Worm (Caenorhabditis elegans) whole organism, late embryonic: Measurements from ENCODE around the gene F53E2.2.

Experiments
- K09A11.1 ChIP-seq: sonication (generic microtip); optimal IDR thresholded peaks from 2 replicates; lab custom pipeline; 2017; ENCODE audit warnings: antibody characterized with exemption, mild to moderate bottlenecking, missing genetic modification characterization, missing compliant biosample characterization; ENCODE audit not compliant: insufficient read depth
- T23F11.4 ChIP-seq: fragments of 200-800 bp; sonication (Bioruptor generic); optimal IDR thresholded peaks from 2 replicates; lab custom pipeline; 2018; ENCODE audit warnings: mild to moderate bottlenecking, missing genetic modification characterization, missing compliant biosample characterization
- ahr-1 ChIP-seq: sonication (generic microtip); optimal IDR thresholded peaks from 2 replicates; lab custom pipeline; 2016; ENCODE audit warnings: missing genetic modification characterization, missing compliant biosample characterization
- ama-1 ChIP-seq: fragments of 150-350 bp; optimal IDR thresholded peaks from 2 replicates; lab custom pipeline; 2014
- ceh-18 ChIP-seq: sonication (generic microtip); optimal IDR thresholded peaks from 2 replicates; lab custom pipeline; 2016; ENCODE audit warnings: missing genetic modification characterization, missing compliant biosample characterization
- ceh-24 ChIP-seq: sonication (generic microtip); optimal IDR thresholded peaks from 2 replicates; lab custom pipeline; 2016; ENCODE audit warnings: mild to moderate bottlenecking, missing genetic modification characterization, missing compliant biosample characterization
- ceh-31 ChIP-seq: sonication (generic microtip); optimal IDR thresholded peaks from 2 replicates; lab custom pipeline; 2016; ENCODE audit warnings: missing genetic modification characterization, missing compliant biosample characterization
- ceh-34 ChIP-seq: sonication (generic microtip); optimal IDR thresholded peaks from 2 replicates; lab custom pipeline; 2016; ENCODE audit warnings: mild to moderate bottlenecking, missing genetic modification characterization, missing compliant biosample characterization
- dve-1 ChIP-seq: sonication (generic microtip); optimal IDR thresholded peaks from 2 replicates; lab custom pipeline; 2017; ENCODE audit warnings: antibody characterized with exemption, mild to moderate bottlenecking, missing genetic modification characterization, missing compliant biosample characterization
- elt-2 ChIP-seq: sonication (generic microtip); optimal IDR thresholded peaks from 2 replicates; lab custom pipeline; 2016; ENCODE audit warnings: missing genetic modification reagents, missing genetic modification characterization, missing compliant biosample characterization
- ets-4 ChIP-seq: sonication (generic microtip); optimal IDR thresholded peaks from 2 replicates; lab custom pipeline; 2016; ENCODE audit warnings: missing genetic modification characterization, missing compliant biosample characterization
- fkh-10 ChIP-seq: fragments of 150-350 bp; optimal IDR thresholded peaks from 2 replicates; lab custom pipeline; 2014; ENCODE audit warnings: missing biosample characterization, missing genetic modification reagents, missing genetic modification characterization
- fkh-6 ChIP-seq: sonication (generic microtip); optimal IDR thresholded peaks from 2 replicates; lab custom pipeline; 2016; ENCODE audit warnings: missing genetic modification characterization, missing compliant biosample characterization
- gmeb-2 ChIP-seq: sonication (generic microtip); optimal IDR thresholded peaks from 2 replicates; lab custom pipeline; 2016; ENCODE audit warnings: missing genetic modification characterization, inconsistent platforms, missing compliant biosample characterization
- hlh-8 ChIP-seq: sonication (generic microtip); optimal IDR thresholded peaks from 2 replicates; lab custom pipeline; 2016; ENCODE audit warnings: missing genotype, missing genetic modification characterization, missing compliant biosample characterization
- lim-6 ChIP-seq: sonication (generic microtip); optimal IDR thresholded peaks from 2 replicates; lab custom pipeline; 2016; ENCODE audit warnings: missing genetic modification characterization, missing compliant biosample characterization
- lin-11 ChIP-seq: fragments of 200-800 bp; sonication (Bioruptor generic); optimal IDR thresholded peaks from 2 replicates; lab custom pipeline; 2018; ENCODE audit warnings: mild to moderate bottlenecking, missing genetic modification characterization, missing compliant biosample characterization
- mec-3 ChIP-seq: sonication (generic microtip); optimal IDR thresholded peaks from 2 replicates; lab custom pipeline; 2016; ENCODE audit warnings: borderline replicate concordance, missing genetic modification characterization, missing compliant biosample characterization
- nfya-1 ChIP-seq: sonication (generic microtip); optimal IDR thresholded peaks from 2 replicates; lab custom pipeline; 2017; ENCODE audit warnings: missing genetic modification characterization, mild to moderate bottlenecking, missing compliant biosample characterization, antibody characterized with exemption, moderate library complexity
- nhr-232 ChIP-seq: sonication (generic microtip); optimal IDR thresholded peaks from 2 replicates; lab custom pipeline; 2016; ENCODE audit warnings: missing genetic modification characterization, missing compliant biosample characterization
- npax-4 ChIP-seq: sonication (generic microtip); optimal IDR thresholded peaks from 2 replicates; lab custom pipeline; 2016; ENCODE audit warnings: missing genetic modification characterization, missing compliant biosample characterization
- odd-2 ChIP-seq: sonication (generic microtip); optimal IDR thresholded peaks from 2 replicates; lab custom pipeline; 2017; ENCODE audit warnings: antibody characterized with exemption, mild to moderate bottlenecking, missing genetic modification characterization, missing compliant biosample characterization
- pat-9 ChIP-seq: fragments of 200-800 bp; sonication (Bioruptor generic); optimal IDR thresholded peaks from 2 replicates; lab custom pipeline; 2018; ENCODE audit warnings: mild to moderate bottlenecking, missing genetic modification characterization, moderate library complexity, missing compliant biosample characterization
- pax-1 ChIP-seq: fragments of 150-350 bp; optimal IDR thresholded peaks from 2 replicates; lab custom pipeline; 2014; ENCODE audit warnings: missing biosample characterization, missing genetic modification characterization
- pqm-1 ChIP-seq: sonication (generic microtip); optimal IDR thresholded peaks from 2 replicates; lab custom pipeline; 2016; ENCODE audit warnings: missing genetic modification characterization, missing compliant biosample characterization
- sdc-2 ChIP-seq: sonication (generic microtip); optimal IDR thresholded peaks from 2 replicates; lab custom pipeline; 2016; ENCODE audit warnings: missing genotype, missing genetic modification characterization, missing compliant biosample characterization
- tbx-7 ChIP-seq: sonication (generic microtip); optimal IDR thresholded peaks from 2 replicates; lab custom pipeline; 2016; ENCODE audit warnings: missing genotype, missing genetic modification characterization, missing compliant biosample characterization
- ttx-3 ChIP-seq: sonication (generic microtip); optimal IDR thresholded peaks from 2 replicates; lab custom pipeline; 2016; ENCODE audit warnings: missing genetic modification reagents, missing genetic modification characterization, missing compliant biosample characterization
- unc-55 ChIP-seq: sonication (generic microtip); optimal IDR thresholded peaks from 2 replicates; lab custom pipeline; 2017; ENCODE audit warnings: missing biosample characterization, missing genetic modification reagents, missing genetic modification characterization
- unc-86 ChIP-seq: sonication (generic microtip); optimal IDR thresholded peaks from 2 replicates; lab custom pipeline; 2016; ENCODE audit warnings: missing genetic modification characterization, missing compliant biosample characterization
- ztf-16 ChIP-seq: sonication (generic microtip); optimal IDR thresholded peaks from 2 replicates; lab custom pipeline; 2017; ENCODE audit warnings: missing genetic modification characterization, missing compliant biosample characterization

Gene F53E2.2

ce11 chrV:1432500-1433418, 42.1 kb upstream of the F53E2.2 start:
- TF ChIP-seq elt-2 (tag; lab: Kevin White, UChicago) = peak; percentile 75
- no peak for TF ChIP-seq npax-4
- TF ChIP-seq ceh-31 (tag; lab: Kevin White, UChicago) = no peak
- TF ChIP-seq, all 69 proteins: peak for 1

DNA sequence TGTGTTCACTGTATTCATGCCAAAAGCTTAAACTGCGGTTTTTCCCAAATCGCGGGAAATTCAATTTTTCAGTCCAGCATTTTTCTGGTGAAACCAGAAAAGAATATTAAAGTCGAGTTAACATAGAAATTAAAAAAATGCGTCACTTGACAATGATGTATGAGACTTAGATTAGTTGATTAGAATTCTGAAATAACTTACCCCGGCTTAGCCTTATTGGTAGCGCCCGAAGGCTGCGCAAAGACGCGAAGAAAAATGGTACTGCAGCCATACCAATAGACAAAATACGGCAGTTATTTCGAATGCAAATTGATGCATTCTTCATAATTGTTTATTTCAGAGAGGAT, 41.5 kb upstream of the F53E2.2 start:
- TF ChIP-seq nhr-232 (no peak), ama-1 (no peak), sdc-2 (no peak), fkh-10 (GFP tag; lab: Kevin White, UChicago) (no peak), pqm-1 (tag; lab: Kevin White, UChicago) (no peak)
- TF ChIP-seq, all 69 proteins: peak for 0

DNA sequence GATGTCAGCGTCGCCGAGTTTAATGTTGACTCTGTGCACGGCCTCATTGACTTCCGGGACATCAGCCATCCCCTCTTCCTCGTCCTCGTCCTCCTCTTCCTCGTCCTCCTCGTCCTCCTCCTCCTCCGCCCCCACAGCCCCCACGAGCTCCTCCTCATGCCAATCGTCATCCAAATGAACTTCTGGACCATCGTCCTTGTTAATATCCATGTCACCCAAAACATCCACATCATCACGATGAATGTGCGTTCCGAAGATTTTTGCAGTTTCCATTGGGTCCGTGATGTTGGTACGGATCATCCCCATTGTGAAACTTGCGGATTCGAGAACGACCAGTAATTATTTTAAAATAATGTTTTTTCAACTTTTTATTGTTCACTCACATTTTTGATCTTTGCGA, 40.5 kb upstream of the F53E2.2 start:
- no peak for TF ChIP-seq K09A11.1 (tag; lab: Kevin White, UChicago)
- no peak for TF ChIP-seq ahr-1 (tag; lab: Kevin White, UChicago)
- TF ChIP-seq ceh-31 (tag; lab: Kevin White, UChicago) = no peak
- no peak for TF ChIP-seq mec-3 (tag; lab: Kevin White, UChicago)
- no peak for TF ChIP-seq tbx-7 (tag; lab: Kevin White, UChicago)
- no peak for TF ChIP-seq hlh-8 (tag; lab: Kevin White, UChicago)
- TF ChIP-seq nfya-1 (tag; lab: Kevin White, UChicago) = no peak
- no peak for TF ChIP-seq pat-9 (tag; lab: Kevin White, UChicago)

DNA sequence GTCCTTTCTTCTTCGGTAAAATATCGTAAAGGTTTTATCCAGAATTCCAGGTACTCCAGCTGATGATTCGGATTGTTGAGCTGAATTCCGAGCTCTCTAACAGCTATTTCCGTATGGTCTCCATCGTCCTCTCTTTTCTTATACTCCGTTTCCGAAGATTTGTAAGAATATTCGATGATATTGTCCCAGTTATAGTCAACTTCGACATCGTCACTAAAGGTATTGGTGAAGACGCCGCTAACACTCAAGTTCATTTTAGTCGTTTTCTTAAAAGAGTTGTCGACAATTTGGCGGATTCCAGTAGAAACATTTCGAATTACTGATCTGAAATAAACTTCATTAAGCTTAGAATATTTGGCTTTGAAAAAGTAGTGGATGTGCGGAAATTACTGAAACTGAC, 39.8 kb upstream of the F53E2.2 start:
- TF ChIP-seq pat-9 (tag; lab: Kevin White, UChicago) (no peak), sdc-2 (no peak), fkh-6 (tag; lab: Kevin White, UChicago) (no peak), lin-11 (tag; lab: Kevin White, UChicago) (no peak), ztf-16 (tag; lab: Kevin White, UChicago) (no peak), ceh-18 (tag; lab: Kevin White, UChicago) (no peak), lim-6 (tag; lab: Kevin White, UChicago) (no peak), unc-86 (no peak), tbx-7 (tag; lab: Kevin White, UChicago) (no peak), pqm-1 (tag; lab: Kevin White, UChicago) (no peak), dve-1 (tag; lab: Kevin White, UChicago) (no peak), pax-1 (tag; lab: Kevin White, UChicago) (no peak), unc-55 (GFP tag; lab: Kevin White, UChicago) (no peak), ets-4 (tag; lab: Kevin White, UChicago) (no peak), ttx-3 (tag; lab: Kevin White, UChicago) (no peak), odd-2 (tag; lab: Kevin White, UChicago) (no peak), K09A11.1 (tag; lab: Kevin White, UChicago) (no peak), gmeb-2 (tag; lab: Kevin White, UChicago) (no peak), T23F11.4 (GFP tag; lab: Kevin White, UChicago) (no peak)

ce11 chrV:1438205-1438604, 36.7 kb upstream of the F53E2.2 start:
- no peak for TF ChIP-seq dve-1 (tag; lab: Kevin White, UChicago)
- no peak for TF ChIP-seq ceh-24 (tag; lab: Kevin White, UChicago)
- TF ChIP-seq ahr-1 (tag; lab: Kevin White, UChicago) = no peak
- TF ChIP-seq ceh-34 (tag; lab: Kevin White, UChicago) = no peak
